Worm (Caenorhabditis elegans) whole organism, mixed stage, embryonic: ENCODE data around the gene Y46H3C.5.

ENCODE experiments used
- M03D4.4 ChIP-seq: sonication (generic microtip); optimal IDR thresholded peaks from 2 replicates; lab custom pipeline; 2017; ENCODE audit warnings: mild to moderate bottlenecking, missing genetic modification characterization, missing compliant biosample characterization
- bed-3 ChIP-seq: fragments of 200-800 bp; sonication (Bioruptor generic); optimal IDR thresholded peaks from 3 replicates; lab custom pipeline; 2018; ENCODE audit warnings: mild to moderate bottlenecking, missing genetic modification characterization, moderate library complexity, missing compliant biosample characterization
- blmp-1 ChIP-seq: fragments of 150-350 bp; optimal IDR thresholded peaks from 2 replicates; lab custom pipeline; 2014; ENCODE audit warnings: missing biosample characterization, missing genetic modification characterization
- ceh-39 ChIP-seq: fragments of 150-350 bp; optimal IDR thresholded peaks from 2 replicates; lab custom pipeline; 2014; ENCODE audit warnings: missing biosample characterization, missing genetic modification characterization
- ceh-43 ChIP-seq: fragments of 200-800 bp; sonication (Bioruptor generic); optimal IDR thresholded peaks from 2 replicates; lab custom pipeline; 2018; ENCODE audit warnings: mild to moderate bottlenecking, missing genetic modification characterization, moderate library complexity, missing compliant biosample characterization
- ceh-83 ChIP-seq: fragments of 200-800 bp; sonication (Bioruptor generic); optimal IDR thresholded peaks from 2 replicates; lab custom pipeline; 2018; ENCODE audit warnings: mild to moderate bottlenecking, missing genetic modification characterization, missing compliant biosample characterization
- ces-1 ChIP-seq: fragments of 150-350 bp; optimal IDR thresholded peaks from 2 replicates; lab custom pipeline; 2014; ENCODE audit warnings: missing biosample characterization, missing genetic modification reagents, missing genetic modification characterization
- cnd-1 ChIP-seq: fragments of 200-800 bp; sonication (Bioruptor generic); optimal IDR thresholded peaks from 2 replicates; lab custom pipeline; 2018; ENCODE audit warnings: mild to moderate bottlenecking, missing genetic modification characterization, missing compliant biosample characterization
- drap-1 ChIP-seq: fragments of 200-800 bp; sonication (Bioruptor generic); optimal IDR thresholded peaks from 3 replicates; lab custom pipeline; 2018; ENCODE audit warnings: mild to moderate bottlenecking, missing genetic modification characterization, missing compliant biosample characterization
- elt-1 ChIP-seq: sonication (generic microtip); optimal IDR thresholded peaks from 2 replicates; lab custom pipeline; 2017; ENCODE audit warnings: missing genetic modification characterization, mild to moderate bottlenecking, missing compliant biosample characterization, antibody characterized with exemption, moderate library complexity, borderline replicate concordance; ENCODE audit not compliant: insufficient read depth
- elt-3 ChIP-seq: fragments of 150-350 bp; optimal IDR thresholded peaks from 2 replicates; lab custom pipeline; 2014; ENCODE audit warnings: missing biosample characterization, missing genetic modification characterization
- flh-1 ChIP-seq: fragments of 200-800 bp; sonication (Bioruptor generic); optimal IDR thresholded peaks from 2 replicates; lab custom pipeline; 2018; ENCODE audit warnings: mild to moderate bottlenecking, missing genetic modification characterization, moderate library complexity, missing compliant biosample characterization
- ham-2 ChIP-seq: fragments of 200-800 bp; sonication (Bioruptor generic); optimal IDR thresholded peaks from 2 replicates; lab custom pipeline; 2018; ENCODE audit warnings: mild to moderate bottlenecking, missing genetic modification characterization, missing compliant biosample characterization
- hlh-1 ChIP-seq: fragments of 150-350 bp; optimal IDR thresholded peaks from 2 replicates; lab custom pipeline; 2014; ENCODE audit warnings: missing biosample characterization, missing genetic modification reagents, missing genetic modification characterization
- lin-13 ChIP-seq: fragments of 150-350 bp; optimal IDR thresholded peaks from 2 replicates; lab custom pipeline; 2014; ENCODE audit warnings: missing biosample characterization, missing genetic modification characterization
- lin-32 ChIP-seq: fragments of 200-800 bp; sonication (Bioruptor generic); optimal IDR thresholded peaks from 2 replicates; lab custom pipeline; 2018; ENCODE audit warnings: mild to moderate bottlenecking, missing genetic modification characterization, missing compliant biosample characterization
- mab-5 ChIP-seq: fragments of 150-350 bp; optimal IDR thresholded peaks from 2 replicates; lab custom pipeline; 2014; ENCODE audit warnings: missing biosample characterization, missing genetic modification characterization
- mep-1 ChIP-seq: fragments of 150-350 bp; optimal IDR thresholded peaks from 2 replicates; lab custom pipeline; 2017; ENCODE audit warnings: missing biosample characterization, missing genetic modification reagents, missing genetic modification characterization, inconsistent platforms
- mls-2 ChIP-seq: sonication (generic microtip); optimal IDR thresholded peaks from 2 replicates; lab custom pipeline; 2016; ENCODE audit warnings: mild to moderate bottlenecking, missing genetic modification characterization, moderate library complexity, missing compliant biosample characterization
- nhr-12 ChIP-seq: fragments of 150-350 bp; optimal IDR thresholded peaks from 2 replicates; lab custom pipeline; 2014; ENCODE audit warnings: missing biosample characterization, missing genetic modification characterization
- nhr-2 ChIP-seq: fragments of 150-350 bp; optimal IDR thresholded peaks from 2 replicates; lab custom pipeline; 2014; ENCODE audit warnings: missing biosample characterization, missing genetic modification characterization
- nhr-237 ChIP-seq: fragments of 150-350 bp; optimal IDR thresholded peaks from 2 replicates; lab custom pipeline; 2014; ENCODE audit warnings: missing biosample characterization, missing genetic modification characterization
- nhr-76 ChIP-seq: sonication (generic microtip); optimal IDR thresholded peaks from 2 replicates; lab custom pipeline; 2017; ENCODE audit warnings: missing biosample characterization, missing genetic modification characterization
- pha-4 ChIP-seq: fragments of 150-350 bp; optimal IDR thresholded peaks from 2 replicates; lab custom pipeline; 2018; ENCODE audit warnings: missing biosample characterization, missing genetic modification reagents, missing genetic modification characterization
- sem-2 ChIP-seq: fragments of 200-800 bp; sonication (Bioruptor generic); optimal IDR thresholded peaks from 2 replicates; lab custom pipeline; 2018; ENCODE audit warnings: mild to moderate bottlenecking, missing genetic modification characterization, missing compliant biosample characterization
- sptf-1 ChIP-seq: sonication (generic microtip); optimal IDR thresholded peaks from 2 replicates; lab custom pipeline; 2017; ENCODE audit warnings: mild to moderate bottlenecking, missing genetic modification characterization, moderate library complexity, missing compliant biosample characterization
- tbx-8 ChIP-seq: fragments of 200-800 bp; sonication (Bioruptor generic); optimal IDR thresholded peaks from 2 replicates; lab custom pipeline; 2018; ENCODE audit warnings: mild to moderate bottlenecking, missing genetic modification characterization, moderate library complexity, missing compliant biosample characterization
- unc-120 ChIP-seq: sonication (generic microtip); optimal IDR thresholded peaks from 2 replicates; lab custom pipeline; 2017; ENCODE audit warnings: missing genetic modification characterization, missing compliant biosample characterization; ENCODE audit not compliant: poor library complexity, severe bottlenecking
- unc-39 ChIP-seq: fragments of 150-350 bp; optimal IDR thresholded peaks from 2 replicates; lab custom pipeline; 2014; ENCODE audit warnings: missing biosample characterization, missing genetic modification characterization
- zip-8 ChIP-seq: fragments of 150-350 bp; optimal IDR thresholded peaks from 2 replicates; lab custom pipeline; 2014; ENCODE audit warnings: missing biosample characterization, missing genetic modification characterization
- ztf-11 ChIP-seq: fragments of 150-350 bp; optimal IDR thresholded peaks from 2 replicates; lab custom pipeline; 2014; ENCODE audit warnings: missing biosample characterization, missing genetic modification characterization

The Y46H3C.5 gene

ce11 chrV:1668216-1668615 lies 24.1 kb downstream of the Y46H3C.5 start, which contains the start of gene irld-42:
TSS of gene irld-42 (plus strand) at chrV:1668516.
- TF ChIP-seq mep-1 (tag; lab: Kevin White, UChicago) = no peak
- TF ChIP-seq ham-2 (GFP tag; lab: Kevin White, UChicago) = no peak
- no peak for TF ChIP-seq ztf-11
- no peak for TF ChIP-seq lin-13 (tag; lab: Kevin White, UChicago)
- no peak for TF ChIP-seq cnd-1 (tag; lab: Kevin White, UChicago)
- TF ChIP-seq M03D4.4 (tag; lab: Kevin White, UChicago) = no peak
- no peak for TF ChIP-seq ceh-43
- TF ChIP-seq mls-2 (tag; lab: Kevin White, UChicago) = no peak
- no peak for TF ChIP-seq zip-8 (tag; lab: Kevin White, UChicago)
- no peak for TF ChIP-seq sem-2
- TF ChIP-seq drap-1 (GFP tag; lab: Kevin White, UChicago) = no peak
- no peak for TF ChIP-seq ceh-83 (GFP tag; lab: Kevin White, UChicago)
- no peak for TF ChIP-seq unc-120 (tag; lab: Kevin White, UChicago)
- no peak for TF ChIP-seq bed-3
- TF ChIP-seq nhr-2 (tag; lab: Kevin White, UChicago) = no peak
- TF ChIP-seq lin-32 (GFP tag; lab: Kevin White, UChicago) = no peak
- no peak for TF ChIP-seq blmp-1 (tag; lab: Kevin White, UChicago)
- TF ChIP-seq, all 35 proteins: peak for 0

ce11 chrV:1666904-1667303 lies 25.4 kb downstream of the Y46H3C.5 start, which contains the start of gene K04F1.8:
TSS of gene K04F1.8 (plus strand) at chrV:1667204.
- no peak for TF ChIP-seq unc-39
- TF ChIP-seq bed-3 = no peak
- TF ChIP-seq tbx-8 (GFP tag; lab: Kevin White, UChicago) = no peak
- no peak for TF ChIP-seq zip-8 (tag; lab: Kevin White, UChicago)
- no peak for TF ChIP-seq ceh-39 (tag; lab: Kevin White, UChicago)
- no peak for TF ChIP-seq lin-13 (tag; lab: Kevin White, UChicago)
- TF ChIP-seq mab-5 = no peak
- TF ChIP-seq hlh-1 (tag; lab: Kevin White, UChicago) = no peak
- no peak for TF ChIP-seq sem-2
- TF ChIP-seq sptf-1 (tag; lab: Kevin White, UChicago) = no peak
- TF ChIP-seq cnd-1 (tag; lab: Kevin White, UChicago) = no peak
- no peak for TF ChIP-seq unc-120 (tag; lab: Kevin White, UChicago)
- no peak for TF ChIP-seq elt-3
- TF ChIP-seq mls-2 (tag; lab: Kevin White, UChicago) = no peak

ce11 chrV:1664921-1665320 lies 27.4 kb downstream of the Y46H3C.5 start, which contains the start of gene K04F1.9:
TSS of gene K04F1.9 (plus strand) at chrV:1665221.
- TF ChIP-seq ceh-83 (GFP tag; lab: Kevin White, UChicago) (no peak), nhr-12 (tag; lab: Kevin White, UChicago) (no peak), ceh-43 (no peak), mab-5 (no peak), nhr-237 (tag; lab: Kevin White, UChicago) (no peak), blmp-1 (tag; lab: Kevin White, UChicago) (no peak), ceh-39 (tag; lab: Kevin White, UChicago) (no peak), nhr-76 (no peak), mls-2 (tag; lab: Kevin White, UChicago) (no peak), ztf-11 (no peak)

ce11 chrV:1662270-1662669 lies 30.0 kb downstream of the Y46H3C.5 start, which contains the start of gene irld-40:
TSS of gene irld-40 (plus strand) at chrV:1662570.
- TF ChIP-seq pha-4 (tag; lab: Kevin White, UChicago) (no peak), cnd-1 (tag; lab: Kevin White, UChicago) (no peak), hlh-1 (tag; lab: Kevin White, UChicago) (no peak), flh-1 (GFP tag; lab: Kevin White, UChicago) (no peak), lin-32 (GFP tag; lab: Kevin White, UChicago) (no peak), ces-1 (GFP tag; lab: Kevin White, UChicago) (no peak), nhr-76 (no peak), ceh-83 (GFP tag; lab: Kevin White, UChicago) (no peak), mab-5 (no peak), elt-1 (tag; lab: Kevin White, UChicago) (no peak), sem-2 (no peak), tbx-8 (GFP tag; lab: Kevin White, UChicago) (no peak), drap-1 (GFP tag; lab: Kevin White, UChicago) (no peak), blmp-1 (tag; lab: Kevin White, UChicago) (no peak), zip-8 (tag; lab: Kevin White, UChicago) (no peak)
